ENCODE assay signal across 1 fruit fly cellular context in genomic region chrX:10737422-10738150, dm6.
TF ChIP-seq lines count a peak whose summit lies in the region.

No protein-coding gene starts in this region.

TF ChIP-seq in whole organism, embryonic, 481 proteins besides CTCF, POLR2A, EP300 and RAD21 (continued from another document and continues in another):
- peak; percentile 85 for TF ChIP-seq so (GFP tag; IDR thresholded peaks at IDR 0.05; lab: Robert Waterston, UW)
- peak; percentile 87 for TF ChIP-seq CG16863 (GFP tag; optimal IDR thresholded peaks at IDR 0.05; lab: Kevin White, UChicago)
- TF ChIP-seq z (GFP tag; IDR thresholded peaks at IDR 0.05; lab: Robert Waterston, UW) = peak; percentile 57; the same call in 1 of the 3 replicates
- peak; percentile 76 for TF ChIP-seq wdn (GFP tag; IDR thresholded peaks at IDR 0.05; lab: Robert Waterston, UW)
- peak; percentile 82 for TF ChIP-seq nerfin-1 (tag; optimal IDR thresholded peaks at IDR 0.05; lab: Kevin White, UChicago)
- no peak for TF ChIP-seq CG7745 (tag; optimal IDR thresholded peaks at IDR 0.05; lab: Kevin White, UChicago)
- peak; percentile 75 for TF ChIP-seq ind (GFP tag; optimal IDR thresholded peaks at IDR 0.05; lab: Kevin White, UChicago)
- peak; percentile 91 for TF ChIP-seq sisA (GFP tag; IDR thresholded peaks at IDR 0.05; lab: Robert Waterston, UW)
- TF ChIP-seq GATAe (GFP tag; conservative IDR thresholded peaks at IDR 0.05; lab: Robert Waterston, UW) = no peak
- TF ChIP-seq CG17802 (tag; optimal IDR thresholded peaks at IDR 0.05; lab: Kevin White, UChicago) = peak; percentile 77
- TF ChIP-seq NK7.1 (GFP tag; optimal IDR thresholded peaks at IDR 0.05; lab: Kevin White, UChicago) = peak; percentile 84
- peak; percentile 83 for TF ChIP-seq abd-A (tag; optimal IDR thresholded peaks at IDR 0.05; lab: Kevin White, UChicago)
- TF ChIP-seq mam (GFP tag; optimal IDR thresholded peaks at IDR 0.05; lab: Kevin White, UChicago) = peak; percentile 68
- peak; percentile 67 for TF ChIP-seq gsb (GFP tag; IDR thresholded peaks at IDR 0.05; lab: Robert Waterston, UW)
- TF ChIP-seq CG3726 (GFP tag; IDR thresholded peaks at IDR 0.05; lab: Robert Waterston, UW) = peak; percentile 80; the same call in 2 of the 3 replicates
- peak; percentile 93 for TF ChIP-seq Ptx1 (GFP tag; IDR thresholded peaks at IDR 0.05; lab: Robert Waterston, UW)
- peak; percentile 85 for TF ChIP-seq ap (GFP tag; IDR thresholded peaks at IDR 0.05; lab: Robert Waterston, UW)
- TF ChIP-seq ssp (GFP tag; IDR thresholded peaks at IDR 0.05; lab: Robert Waterston, UW) = peak; percentile 79
- TF ChIP-seq p53 (GFP tag; optimal IDR thresholded peaks at IDR 0.05; lab: Kevin White, UChicago) = no peak
- TF ChIP-seq odd (GFP tag; optimal IDR thresholded peaks at IDR 0.05; lab: Kevin White, UChicago) = peak; percentile 61
- peak; percentile 81 for TF ChIP-seq ewg (GFP tag; optimal IDR thresholded peaks at IDR 0.05; lab: Kevin White, UChicago)
- TF ChIP-seq fd64A (GFP tag; optimal IDR thresholded peaks at IDR 0.05; lab: Kevin White, UChicago) = peak; percentile 79
- TF ChIP-seq bcd (GFP tag; optimal IDR thresholded peaks at IDR 0.05; lab: Kevin White, UChicago) = peak; percentile 86
- peak; percentile 59; the same call in 1 of the 2 replicates for TF ChIP-seq CG8765 (GFP tag; IDR thresholded peaks at IDR 0.05; lab: Robert Waterston, UW)
- peak; percentile 31; the same call in 1 of the 2 replicates for TF ChIP-seq gt (GFP tag; IDR thresholded peaks at IDR 0.05; lab: Robert Waterston, UW)
- TF ChIP-seq pros (GFP tag; optimal IDR thresholded peaks at IDR 0.05; lab: Kevin White, UChicago) = peak; percentile 18
- peak; percentile 87 for TF ChIP-seq CG34422 (GFP tag; IDR thresholded peaks at IDR 0.05; lab: Robert Waterston, UW)
- no peak for TF ChIP-seq hkb (optimal IDR thresholded peaks at IDR 0.05; lab: Kevin White, UChicago)
- peak; percentile 88 for TF ChIP-seq hkb (GFP tag; IDR thresholded peaks at IDR 0.05; lab: Robert Waterston, UW)
- TF ChIP-seq ro (GFP tag; IDR thresholded peaks at IDR 0.05; lab: Robert Waterston, UW) = peak; percentile 55
- TF ChIP-seq trh (GFP tag; optimal IDR thresholded peaks at IDR 0.05; lab: Kevin White, UChicago) = no peak
- peak; percentile 94 for TF ChIP-seq CG18599 (GFP tag; optimal IDR thresholded peaks at IDR 0.05; lab: Kevin White, UChicago)
- peak; percentile 69 for TF ChIP-seq CG30403 (GFP tag; optimal IDR thresholded peaks at IDR 0.05; lab: Kevin White, UChicago)
- no peak for TF ChIP-seq sc (optimal IDR thresholded peaks at IDR 0.05; lab: Kevin White, UChicago)
- TF ChIP-seq sc (GFP tag; optimal IDR thresholded peaks at IDR 0.05; lab: Kevin White, UChicago) = peak; percentile 80
- TF ChIP-seq ATbp (GFP tag; optimal IDR thresholded peaks at IDR 0.05; lab: Kevin White, UChicago) = peak; percentile 92
- peak; percentile 66 for TF ChIP-seq sr (GFP tag; IDR thresholded peaks at IDR 0.05; lab: Robert Waterston, UW)
- TF ChIP-seq CG32532 (GFP tag; IDR thresholded peaks at IDR 0.05; lab: Robert Waterston, UW) = peak; percentile 84
- TF ChIP-seq caup (GFP tag; optimal IDR thresholded peaks at IDR 0.05; lab: Kevin White, UChicago; ENCODE audit: severe bottlenecking) = peak; percentile 84
- TF ChIP-seq Poxn (GFP tag; IDR thresholded peaks at IDR 0.05; lab: Robert Waterston, UW) = no peak
- TF ChIP-seq exex (tag; optimal IDR thresholded peaks at IDR 0.05; lab: Kevin White, UChicago) = peak; percentile 49
- no peak for TF ChIP-seq CG3995 (GFP tag; optimal IDR thresholded peaks at IDR 0.05; lab: Kevin White, UChicago)
- TF ChIP-seq CG8478 (optimal IDR thresholded peaks at IDR 0.05; lab: Kevin White, UChicago) = no peak
- peak; percentile 84 for TF ChIP-seq slp2 (GFP tag; optimal IDR thresholded peaks at IDR 0.05; lab: Kevin White, UChicago)
- TF ChIP-seq bigmax (GFP tag; optimal IDR thresholded peaks at IDR 0.05; lab: Kevin White, UChicago) = no peak
- no peak for TF ChIP-seq fd102C (GFP tag; optimal IDR thresholded peaks at IDR 0.05; lab: Kevin White, UChicago)
- peak; percentile 56 for TF ChIP-seq Ets97D (GFP tag; optimal IDR thresholded peaks at IDR 0.05; lab: Kevin White, UChicago)
- no peak for TF ChIP-seq Dref (GFP tag; IDR thresholded peaks at IDR 0.05; lab: Robert Waterston, UW)
- peak; percentile 91 for TF ChIP-seq CG7556 (GFP tag; optimal IDR thresholded peaks at IDR 0.05; lab: Kevin White, UChicago)
- TF ChIP-seq CG12744 (GFP tag; optimal IDR thresholded peaks at IDR 0.05; lab: Kevin White, UChicago) = peak; percentile 39
- TF ChIP-seq CG10979 (tag; optimal IDR thresholded peaks at IDR 0.05; lab: Kevin White, UChicago) = peak; percentile 88
- no peak for TF ChIP-seq Neu2 (GFP tag; optimal IDR thresholded peaks at IDR 0.05; lab: Kevin White, UChicago; ENCODE audit: borderline replicate concordance)
- peak; percentile 66 for TF ChIP-seq CG17186 (GFP tag; optimal IDR thresholded peaks at IDR 0.05; lab: Kevin White, UChicago)
- 0 out of 2 replicates have a peak, but pooled peaks have one; percentile 42 for TF ChIP-seq al (GFP tag; IDR thresholded peaks at IDR 0.05; lab: Robert Waterston, UW)
- peak; percentile 70 for TF ChIP-seq CG3163 (GFP tag; optimal IDR thresholded peaks at IDR 0.05; lab: Kevin White, UChicago)
- TF ChIP-seq CG18619 (GFP tag; optimal IDR thresholded peaks at IDR 0.05; lab: Kevin White, UChicago) = peak; percentile 80
- peak; percentile 85 for TF ChIP-seq Abd-B (GFP tag; optimal IDR thresholded peaks at IDR 0.05; lab: Kevin White, UChicago)
- peak; percentile 91 for TF ChIP-seq tap (tag; optimal IDR thresholded peaks at IDR 0.05; lab: Kevin White, UChicago)
- peak; percentile 41 for TF ChIP-seq cg (GFP tag; optimal IDR thresholded peaks at IDR 0.05; lab: Kevin White, UChicago)
- peak; percentile 49 to 95 for TF ChIP-seq bsh (GFP tag; optimal IDR thresholded peaks at IDR 0.05; lab: Kevin White, UChicago)
- peak; percentile 51 for TF ChIP-seq psq (GFP tag; optimal IDR thresholded peaks at IDR 0.05; lab: Kevin White, UChicago)
- peak; percentile 65 for TF ChIP-seq Fer2 (tag; optimal IDR thresholded peaks at IDR 0.05; lab: Kevin White, UChicago)
- TF ChIP-seq CG7928 (GFP tag; optimal IDR thresholded peaks at IDR 0.05; lab: Kevin White, UChicago) = peak; percentile 33
- peak; percentile 78 for TF ChIP-seq CG10147 (GFP tag; optimal IDR thresholded peaks at IDR 0.05; lab: Kevin White, UChicago)
- TF ChIP-seq CG10462 (GFP tag; optimal IDR thresholded peaks at IDR 0.05; lab: Kevin White, UChicago) = no peak
- no peak for TF ChIP-seq Doc3 (GFP tag; IDR thresholded peaks at IDR 0.05; lab: Robert Waterston, UW; ENCODE audit: partially characterized antibody)
- TF ChIP-seq CG12104 (GFP tag; optimal IDR thresholded peaks at IDR 0.05; lab: Kevin White, UChicago) = no peak
- peak; percentile 45 for TF ChIP-seq CG30020 (tag; optimal IDR thresholded peaks at IDR 0.05; lab: Kevin White, UChicago)
- TF ChIP-seq eyg (GFP tag; optimal IDR thresholded peaks at IDR 0.05; lab: Kevin White, UChicago) = peak; percentile 83
- peak; percentile 75 for TF ChIP-seq CG2889 (GFP tag; IDR thresholded peaks at IDR 0.05; lab: Robert Waterston, UW)
- peak; percentile 70 for TF ChIP-seq Camta (GFP tag; optimal IDR thresholded peaks at IDR 0.05; lab: Kevin White, UChicago)
- TF ChIP-seq lola (GFP tag; optimal IDR thresholded peaks at IDR 0.05; lab: Kevin White, UChicago) = peak in 1 of 3 experiments; percentile 69
- TF ChIP-seq zfh1 (GFP tag; IDR thresholded peaks at IDR 0.05; lab: Robert Waterston, UW) = peak; percentile 91
- TF ChIP-seq CG7963 (GFP tag; IDR thresholded peaks at IDR 0.05; lab: Robert Waterston, UW; ENCODE audit: partially characterized antibody) = no peak
- peak; percentile 82 for TF ChIP-seq CG6272 (GFP tag; IDR thresholded peaks at IDR 0.05; lab: Robert Waterston, UW)
- TF ChIP-seq ham (GFP tag; IDR thresholded peaks at IDR 0.05; lab: Robert Waterston, UW) = no peak
- peak; percentile 84 for TF ChIP-seq CG6813 (GFP tag; optimal IDR thresholded peaks at IDR 0.05; lab: Kevin White, UChicago)
- peak; percentile 65; the same call in 2 of the 3 replicates for TF ChIP-seq CG14050 (GFP tag; IDR thresholded peaks at IDR 0.05; lab: Robert Waterston, UW)
- TF ChIP-seq CG9932 (GFP tag; IDR thresholded peaks at IDR 0.05; lab: Robert Waterston, UW) = peak; percentile 60
- TF ChIP-seq sens (GFP tag; lab: Kevin White, UChicago) = peak; percentile 98
- TF ChIP-seq Bgb (GFP tag; IDR thresholded peaks at IDR 0.05; lab: Robert Waterston, UW; ENCODE audit: partially characterized antibody) = no peak
- peak; percentile 49; the same call in 1 of the 2 replicates for TF ChIP-seq MBD-R2 (GFP tag; IDR thresholded peaks at IDR 0.05; lab: Robert Waterston, UW)
- TF ChIP-seq zen2 (GFP tag; IDR thresholded peaks at IDR 0.05; lab: Robert Waterston, UW; ENCODE audit: partially characterized antibody) = no peak
- peak; percentile 77 for TF ChIP-seq trem (tag; optimal IDR thresholded peaks at IDR 0.05; lab: Kevin White, UChicago)
- TF ChIP-seq hth (optimal IDR thresholded peaks at IDR 0.05; lab: Kevin White, UChicago) = no peak
- peak in 1 of 2 experiments; percentile 27 for TF ChIP-seq crp (GFP tag; optimal IDR thresholded peaks at IDR 0.05; lab: Kevin White, UChicago)
- TF ChIP-seq az2 (GFP tag; optimal IDR thresholded peaks at IDR 0.05; lab: Kevin White, UChicago) = peak; percentile 68
- TF ChIP-seq peb (GFP tag; IDR thresholded peaks at IDR 0.05; lab: Robert Waterston, UW) = peak; percentile 85
- TF ChIP-seq CG32767 (GFP tag; IDR thresholded peaks at IDR 0.05; lab: Robert Waterston, UW) = peak; percentile 79
- no peak for TF ChIP-seq pfk (GFP tag; optimal IDR thresholded peaks at IDR 0.05; lab: Kevin White, UChicago)
- TF ChIP-seq Jarid2 (GFP tag; optimal IDR thresholded peaks at IDR 0.05; lab: Kevin White, UChicago) = peak; percentile 51
- peak; percentile 89 for TF ChIP-seq Fer3 (tag; optimal IDR thresholded peaks at IDR 0.05; lab: Kevin White, UChicago)
- TF ChIP-seq H2.0 (GFP tag; IDR thresholded peaks at IDR 0.05; lab: Robert Waterston, UW) = peak; percentile 86
- TF ChIP-seq Gug (GFP tag; IDR thresholded peaks at IDR 0.05; lab: Robert Waterston, UW) = peak; percentile 85
- peak; percentile 69 for TF ChIP-seq CG4820 (GFP tag; optimal IDR thresholded peaks at IDR 0.05; lab: Kevin White, UChicago)
- TF ChIP-seq emc (GFP tag; optimal IDR thresholded peaks at IDR 0.05; lab: Kevin White, UChicago) = peak; percentile 51
- TF ChIP-seq CG3065 (GFP tag; optimal IDR thresholded peaks at IDR 0.05; lab: Kevin White, UChicago) = no peak
- TF ChIP-seq CG14965 (GFP tag; optimal IDR thresholded peaks at IDR 0.05; lab: Kevin White, UChicago; ENCODE audit: borderline replicate concordance) = no peak
- TF ChIP-seq CG11456 (GFP tag; IDR thresholded peaks at IDR 0.05; lab: Robert Waterston, UW) = peak; percentile 89
- no peak for TF ChIP-seq CG4617 (GFP tag; optimal IDR thresholded peaks at IDR 0.05; lab: Kevin White, UChicago; ENCODE audit: borderline replicate concordance)
- TF ChIP-seq ken (GFP tag; IDR thresholded peaks at IDR 0.05; lab: Robert Waterston, UW) = peak; percentile 88
- TF ChIP-seq Nf-YB (GFP tag; optimal IDR thresholded peaks at IDR 0.05; lab: Kevin White, UChicago) = peak; percentile 61
- TF ChIP-seq CG18476 (GFP tag; optimal IDR thresholded peaks at IDR 0.05; lab: Kevin White, UChicago) = peak; percentile 79
- TF ChIP-seq CG6683 (GFP tag; optimal IDR thresholded peaks at IDR 0.05; lab: Kevin White, UChicago) = peak; percentile 80
- peak; percentile 9 for TF ChIP-seq CG8290 (GFP tag; optimal IDR thresholded peaks at IDR 0.05; lab: Kevin White, UChicago)
- TF ChIP-seq CG8290 (tag; optimal IDR thresholded peaks at IDR 0.05; lab: Kevin White, UChicago) = peak in 1 of 2 experiments; percentile 96
- TF ChIP-seq CG4854 (GFP tag; optimal IDR thresholded peaks at IDR 0.05; lab: Kevin White, UChicago) = peak; percentile 74
- peak; percentile 94 for TF ChIP-seq CG17359 (tag; optimal IDR thresholded peaks at IDR 0.05; lab: Kevin White, UChicago)
- peak; percentile 74; the same call in 1 of the 2 replicates for TF ChIP-seq aop (GFP tag; IDR thresholded peaks at IDR 0.05; lab: Robert Waterston, UW)
- TF ChIP-seq CG17385 (GFP tag; optimal IDR thresholded peaks at IDR 0.05; lab: Kevin White, UChicago) = peak; percentile 85
- peak; percentile 61 to 78 for TF ChIP-seq Pdp1 (GFP tag; optimal IDR thresholded peaks at IDR 0.05; lab: Kevin White, UChicago)
- TF ChIP-seq CG10654 (GFP tag; optimal IDR thresholded peaks at IDR 0.05; lab: Kevin White, UChicago) = peak; percentile 69
- no peak for TF ChIP-seq stwl (tag; optimal IDR thresholded peaks at IDR 0.05; lab: Kevin White, UChicago)
- peak; percentile 85 for TF ChIP-seq CG1233 (GFP tag; optimal IDR thresholded peaks at IDR 0.05; lab: Kevin White, UChicago)
- TF ChIP-seq row (GFP tag; IDR thresholded peaks at IDR 0.05; lab: Robert Waterston, UW) = peak; percentile 90
- TF ChIP-seq Drgx (GFP tag; IDR thresholded peaks at IDR 0.05; lab: Robert Waterston, UW) = peak; percentile 91
- peak; percentile 77 for TF ChIP-seq schlank (tag; optimal IDR thresholded peaks at IDR 0.05; lab: Kevin White, UChicago)
- TF ChIP-seq Sox102F (GFP tag; optimal IDR thresholded peaks at IDR 0.05; lab: Kevin White, UChicago) = peak; percentile 93
- TF ChIP-seq insv (GFP tag; optimal IDR thresholded peaks at IDR 0.05; lab: Kevin White, UChicago) = no peak
- no peak for TF ChIP-seq lov (optimal IDR thresholded peaks at IDR 0.05; lab: Kevin White, UChicago)
- peak; percentile 77; the same call in 2 of the 3 replicates for TF ChIP-seq lov (GFP tag; IDR thresholded peaks at IDR 0.05; lab: Robert Waterston, UW)
- no peak for TF ChIP-seq prd (optimal IDR thresholded peaks at IDR 0.05; lab: Kevin White, UChicago)
- TF ChIP-seq prd (GFP tag; IDR thresholded peaks at IDR 0.05; lab: Robert Waterston, UW) = peak; percentile 89
- TF ChIP-seq CG5245 (GFP tag; optimal IDR thresholded peaks at IDR 0.05; lab: Kevin White, UChicago) = peak; percentile 31
- peak; percentile 66 to 76 for TF ChIP-seq dpn (GFP tag; optimal IDR thresholded peaks at IDR 0.05; lab: Kevin White, UChicago)
- TF ChIP-seq BEAF-32 (GFP tag; optimal IDR thresholded peaks at IDR 0.05; lab: Kevin White, UChicago) = no peak
- TF ChIP-seq Bdp1 (GFP tag; optimal IDR thresholded peaks at IDR 0.05; lab: Kevin White, UChicago) = peak; percentile 72
- TF ChIP-seq CG6175 (GFP tag; IDR thresholded peaks at IDR 0.05; lab: Robert Waterston, UW) = peak; percentile 53; the same call in 1 of the 3 replicates
- peak; percentile 83 for TF ChIP-seq CG3281 (GFP tag; optimal IDR thresholded peaks at IDR 0.05; lab: Kevin White, UChicago)
- TF ChIP-seq D19B (GFP tag; optimal IDR thresholded peaks at IDR 0.05; lab: Kevin White, UChicago) = peak; percentile 61
- TF ChIP-seq CG4282 (GFP tag; optimal IDR thresholded peaks at IDR 0.05; lab: Kevin White, UChicago) = peak; percentile 24
